Fruit fly (Drosophila melanogaster) whole organism, embryonic: ENCODE data around the gene Zif.

Experiments
- Abd-B ChIP-seq: fragments of 200-800 bp; sonication (Bioruptor generic); optimal IDR thresholded peaks from 2 replicates; lab custom pipeline; 2018; ENCODE audit warnings: missing biosample characterization, mild to moderate bottlenecking, missing genetic modification characterization, moderate library complexity
- CG10654 ChIP-seq: fragments of 200-800 bp; sonication (Bioruptor generic); optimal IDR thresholded peaks from 2 replicates; lab custom pipeline; 2016; ENCODE audit warnings: missing biosample characterization, missing genetic modification characterization
- CTCF ChIP-seq: fragments of 200-800 bp; sonication (Bioruptor generic); optimal IDR thresholded peaks from 2 replicates; lab custom pipeline; 2017; ENCODE audit warnings: missing biosample characterization, mild to moderate bottlenecking, missing genetic modification characterization, moderate library complexity
- bbx ChIP-seq: fragments of 200-800 bp; sonication (Bioruptor generic); IDR thresholded peaks from 2 replicates; pipeline ENCODE4 v1.3.6; 2022; ENCODE audit warnings: missing biosample characterization, missing genetic modification characterization; ENCODE audit not compliant: partially characterized antibody
- dmrt11E ChIP-seq: fragments of 200-800 bp; sonication (Bioruptor generic); optimal IDR thresholded peaks from 3 replicates; lab custom pipeline; 2018; ENCODE audit warnings: missing biosample characterization, mild to moderate bottlenecking, missing genetic modification characterization, moderate library complexity

- no peak for TF ChIP-seq CTCF (GFP tag; lab: Kevin White, UChicago)
- no peak for TF ChIP-seq Abd-B
- TF ChIP-seq CG10654: peak; percentile 37
- TF ChIP-seq dmrt11E (tag; lab: Kevin White, UChicago): peak; percentile 86
- TF ChIP-seq bbx (GFP tag; lab: Robert Waterston, UW): no peak
Measured at dm6 chr3R:6504408-6504807, 47.5 kb downstream of the Zif start.
